Worm (Caenorhabditis elegans) whole organism, young adult: ENCODE data around the gene F15H10.12.

Experiments
- B0261.1 ChIP-seq: sonication (generic microtip); optimal IDR thresholded peaks from 2 replicates; lab custom pipeline; 2016; ENCODE audit warnings: mild to moderate bottlenecking, missing genetic modification characterization, moderate library complexity, missing compliant biosample characterization
- K11D2.4 ChIP-seq: fragments of 200-800 bp; sonication (Bioruptor generic); IDR thresholded peaks from 2 replicates; pipeline ENCODE4 v1.3.6; 2022; ENCODE audit warnings: missing genetic modification reagents, missing genetic modification characterization, missing compliant biosample characterization
- Y56A3A.18 ChIP-seq: fragments of 200-800 bp; sonication (Bioruptor generic); IDR thresholded peaks from 2 replicates; pipeline ENCODE4 v1.3.6; 2022; ENCODE audit warnings: missing genetic modification reagents, missing genetic modification characterization, missing compliant biosample characterization
- dox-1 ChIP-seq: fragments of 200-800 bp; sonication (Bioruptor generic); IDR thresholded peaks from 2 replicates; pipeline ENCODE4 v1.3.6; 2022; ENCODE audit warnings: missing genetic modification reagents, missing genetic modification characterization, missing compliant biosample characterization
- hmg-20 ChIP-seq: fragments of 200-800 bp; sonication (Bioruptor generic); IDR thresholded peaks from 2 replicates; pipeline ENCODE4 v1.3.6; 2022; ENCODE audit warnings: missing genetic modification reagents, missing genetic modification characterization, missing compliant biosample characterization
- madf-10 ChIP-seq: sonication (generic microtip); optimal IDR thresholded peaks from 2 replicates; lab custom pipeline; 2016; ENCODE audit warnings: mild to moderate bottlenecking, missing genetic modification characterization, missing compliant biosample characterization
- nfya-2 ChIP-seq: fragments of 200-800 bp; sonication (Bioruptor generic); IDR thresholded peaks from 2 replicates; pipeline ENCODE4 v1.3.6; 2022; ENCODE audit warnings: missing genetic modification reagents, missing genetic modification characterization, missing compliant biosample characterization
- nhr-179 ChIP-seq: sonication (generic microtip); optimal IDR thresholded peaks from 2 replicates; lab custom pipeline; 2016; ENCODE audit warnings: mild to moderate bottlenecking, missing genetic modification characterization, missing compliant biosample characterization
- unc-62 ChIP-seq: fragments of 150-350 bp; optimal IDR thresholded peaks from 2 replicates; lab custom pipeline; 2014; ENCODE audit warnings: missing biosample characterization, missing genetic modification reagents, missing genetic modification characterization

DNA sequence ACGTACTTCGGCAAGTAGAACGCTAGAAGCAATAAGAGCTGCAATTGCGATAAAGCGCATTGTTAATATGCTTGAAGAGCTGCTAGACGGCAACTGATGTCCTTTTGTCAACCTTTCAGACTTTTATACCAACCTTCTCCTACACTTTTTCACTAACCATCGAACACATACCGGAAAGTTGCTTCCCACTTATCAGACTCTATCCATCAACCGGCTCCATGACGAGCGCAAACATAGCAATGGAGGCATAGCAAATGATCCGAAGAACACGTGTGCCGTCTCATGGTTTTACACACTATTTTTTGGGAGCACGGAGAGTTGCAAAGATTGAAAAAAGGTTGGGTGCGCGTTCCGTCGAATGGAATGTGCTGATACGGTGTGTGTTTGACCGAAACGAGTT is 28.2 kb downstream of the F15H10.12 start, which contains the start of gene abu-1:
- TF ChIP-seq unc-62, result no peak
- TF ChIP-seq nfya-2 (GFP tag; lab: Robert Waterston, UW), result no peak
- no peak for TF ChIP-seq dox-1 (GFP tag; lab: Robert Waterston, UW)
- no peak for TF ChIP-seq B0261.1
- TF ChIP-seq nhr-179 (tag; lab: Kevin White, UChicago), result no peak
- TF ChIP-seq madf-10 (tag; lab: Kevin White, UChicago), result no peak
- TF ChIP-seq hmg-20 (GFP tag; lab: Robert Waterston, UW), result no peak
- TF ChIP-seq K11D2.4 (GFP tag; lab: Robert Waterston, UW), result no peak
- no peak for TF ChIP-seq Y56A3A.18 (GFP tag; lab: Robert Waterston, UW)
